Worm (Caenorhabditis elegans): ENCODE data around the gene srg-46.

The srg-46 gene

ce11 chrV:13391378-13392258 is 28.1 kb downstream of the srg-46 start, which contains the start of gene somi-1:
Gene somi-1 (minus strand): TSS chrV:13391395.
- peak in 1 of 6 experiments; percentile 28 for TF ChIP-seq elt-3 (tag; optimal IDR thresholded peaks at IDR 0.05)
- no peak for TF ChIP-seq irx-1 (tag; optimal IDR thresholded peaks at IDR 0.05)
- 0 out of 2 replicates have a peak, but pooled peaks have one; percentile 2 for TF ChIP-seq nhr-19 (GFP tag; conservative IDR thresholded peaks at IDR 0.05)
- TF ChIP-seq nhr-28 (tag; optimal IDR thresholded peaks at IDR 0.05), result no peak
- peak; percentile 40 for TF ChIP-seq mep-1 (tag; optimal IDR thresholded peaks at IDR 0.05)
- TF ChIP-seq lin-35 (GFP tag; optimal IDR thresholded peaks at IDR 0.05), result peak in 1 of 2 experiments; percentile 1
- TF ChIP-seq nhr-85 (tag), result peak; percentile 84
- no peak for TF ChIP-seq ztf-4 (tag; optimal IDR thresholded peaks at IDR 0.05)
- no peak for TF ChIP-seq dpl-1 (GFP tag; optimal IDR thresholded peaks at IDR 0.05)
- TF ChIP-seq nhr-47 (tag; optimal IDR thresholded peaks at IDR 0.05), result no peak
- peak; percentile 11 for TF ChIP-seq snu-23 (GFP tag; optimal IDR thresholded peaks at IDR 0.05)
- peak; percentile 42; the same call in 1 of the 2 replicates for TF ChIP-seq grh-1 (GFP tag; IDR thresholded peaks at IDR 0.05)
- peak in 1 of 2 experiments; percentile 16 for TF ChIP-seq lsy-2 (tag; optimal IDR thresholded peaks at IDR 0.05)
- TF ChIP-seq fkh-10 (GFP tag; optimal IDR thresholded peaks at IDR 0.05), result peak; percentile 92
- no peak for TF ChIP-seq mab-9 (GFP tag; IDR thresholded peaks at IDR 0.05)
- TF ChIP-seq ces-1 (GFP tag; optimal IDR thresholded peaks at IDR 0.05), result peak; percentile 44
- TF ChIP-seq efl-1 (optimal IDR thresholded peaks at IDR 0.05), result no peak
- TF ChIP-seq efl-1 (GFP tag; optimal IDR thresholded peaks at IDR 0.05 in 1 of 2), result peak in 1 of 2 experiments; percentile 71
- TF ChIP-seq nhr-20 (tag; optimal IDR thresholded peaks at IDR 0.05), result peak; percentile 45
- no peak for TF ChIP-seq swsn-7 (tag; optimal IDR thresholded peaks at IDR 0.05)
- peak; percentile 38 for TF ChIP-seq nhr-71 (tag; optimal IDR thresholded peaks at IDR 0.05)
- TF ChIP-seq pag-3 (tag; optimal IDR thresholded peaks at IDR 0.05; ENCODE audit: borderline replicate concordance, insufficient read depth), result no peak
- no peak for TF ChIP-seq unc-98 (GFP tag; IDR thresholded peaks at IDR 0.05)
- no peak for TF ChIP-seq aha-1 (tag; optimal IDR thresholded peaks at IDR 0.05)
- peak; percentile 1 for TF ChIP-seq rnt-1 (tag; optimal IDR thresholded peaks at IDR 0.05)
- peak; percentile 53 for TF ChIP-seq lin-14 (GFP tag; optimal IDR thresholded peaks at IDR 0.05)
- peak; percentile 94 for TF ChIP-seq blmp-1 (tag; optimal IDR thresholded peaks at IDR 0.05)

- TF ChIP-seq F16B12.6 (tag; optimal IDR thresholded peaks at IDR 0.05), result no peak
- no peak for TF ChIP-seq nhr-77 (tag; optimal IDR thresholded peaks at IDR 0.05)
- no peak for TF ChIP-seq nhr-84 (tag; optimal IDR thresholded peaks at IDR 0.05)
- no peak for TF ChIP-seq hlh-4 (tag; optimal IDR thresholded peaks at IDR 0.05)
- TF ChIP-seq lir-3 (tag; optimal IDR thresholded peaks at IDR 0.05; ENCODE audit: poor library complexity), result no peak
- no peak for TF ChIP-seq unc-30 (tag; optimal IDR thresholded peaks at IDR 0.05)
- no peak for TF ChIP-seq lin-35 (GFP tag; optimal IDR thresholded peaks at IDR 0.05)
- no peak for TF ChIP-seq lin-13 (GFP tag; optimal IDR thresholded peaks at IDR 0.05)
- TF ChIP-seq C16A3.4 (tag; optimal IDR thresholded peaks at IDR 0.05), result no peak
- TF ChIP-seq tlp-1 (tag; optimal IDR thresholded peaks at IDR 0.05), result no peak
- TF ChIP-seq pax-3 (tag; optimal IDR thresholded peaks at IDR 0.05), result no peak
- TF ChIP-seq sup-37 (GFP tag; optimal IDR thresholded peaks at IDR 0.05), result no peak
- TF ChIP-seq sox-4 (tag; optimal IDR thresholded peaks at IDR 0.05), result no peak
- TF ChIP-seq ceh-90 (tag; optimal IDR thresholded peaks at IDR 0.05), result no peak
- no peak for TF ChIP-seq zip-4 (GFP tag; optimal IDR thresholded peaks at IDR 0.05)
- no peak for TF ChIP-seq efl-1 (optimal IDR thresholded peaks at IDR 0.05)
- peak in 1 of 2 experiments; percentile 92 for TF ChIP-seq efl-1 (GFP tag; optimal IDR thresholded peaks at IDR 0.05 in 1 of 2)
- TF ChIP-seq fkh-8 (tag; optimal IDR thresholded peaks at IDR 0.05), result no peak
- TF ChIP-seq egl-13 (tag; optimal IDR thresholded peaks at IDR 0.05), result no peak
- TF ChIP-seq lin-14 (GFP tag; optimal IDR thresholded peaks at IDR 0.05), result peak; percentile 46
- peak; percentile 9 to 24 for TF ChIP-seq lsy-2 (tag; optimal IDR thresholded peaks at IDR 0.05)
- TF ChIP-seq skn-1 (tag; optimal IDR thresholded peaks at IDR 0.05), result no peak
- TF ChIP-seq elt-2 (tag; optimal IDR thresholded peaks at IDR 0.05), result no peak
- TF ChIP-seq lin-15B (tag; optimal IDR thresholded peaks at IDR 0.05), result no peak
- TF ChIP-seq ceh-82 (tag; optimal IDR thresholded peaks at IDR 0.05), result no peak
- TF ChIP-seq C34B4.2 (tag; optimal IDR thresholded peaks at IDR 0.05), result no peak
- TF ChIP-seq snu-23 (GFP tag; optimal IDR thresholded peaks at IDR 0.05), result peak; percentile 49
- no peak for TF ChIP-seq nhr-76 (tag; optimal IDR thresholded peaks at IDR 0.05)
- no peak for TF ChIP-seq zag-1 (tag; optimal IDR thresholded peaks at IDR 0.05)
Observed at ce11 chrV:13393333-13393803, 29.9 kb downstream of the srg-46 start.

Data from whole organism, L1 larva.